Worm (Caenorhabditis elegans): ENCODE data around the gene fbxc-45.

DNA sequence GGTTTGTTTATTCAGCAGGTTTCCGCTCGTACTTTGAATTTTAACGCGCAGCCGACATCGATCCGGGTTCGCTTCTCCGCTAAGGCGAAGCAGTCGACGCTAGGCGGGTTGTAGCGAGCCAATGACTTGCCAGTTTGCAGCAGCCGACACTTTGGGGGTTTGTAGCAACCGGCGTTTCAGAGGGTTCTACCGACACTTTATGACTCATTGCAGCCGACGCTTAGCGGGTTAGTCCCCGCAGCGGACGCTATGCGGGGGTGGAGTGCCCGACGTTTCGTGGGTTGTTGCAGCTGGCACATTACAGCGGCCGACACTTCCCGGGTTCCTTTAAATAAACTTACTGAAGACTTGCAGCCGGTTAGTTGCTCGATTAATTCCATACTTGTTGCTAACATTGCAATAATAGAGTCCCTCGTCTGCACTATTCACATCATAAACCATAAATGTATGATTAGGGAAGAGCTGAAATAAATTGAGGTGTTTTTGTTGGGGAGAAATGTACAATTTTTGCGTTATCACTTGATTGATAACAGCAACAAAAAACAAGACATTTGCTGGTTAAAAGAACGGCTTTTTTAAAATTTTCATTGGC lies 47.5 kb upstream of the fbxc-45 start, which contains the start of gene Y54G2A.57:
- TF ChIP-seq elt-2 (tag; optimal IDR thresholded peaks at IDR 0.05) (no peak), nhr-237 (tag; optimal IDR thresholded peaks at IDR 0.05) (no peak), nfya-1 (tag; optimal IDR thresholded peaks at IDR 0.05; ENCODE audit: insufficient read depth) (no peak), nhr-28 (tag; optimal IDR thresholded peaks at IDR 0.05) (no peak), elt-3 (tag; optimal IDR thresholded peaks at IDR 0.05) (no peak), hmg-11 (tag; optimal IDR thresholded peaks at IDR 0.05) (no peak), egl-5 (tag; optimal IDR thresholded peaks at IDR 0.05) (no peak), ceh-9 (tag; optimal IDR thresholded peaks at IDR 0.05) (no peak), nhr-67 (tag; optimal IDR thresholded peaks at IDR 0.05) (no peak), unc-39 (tag; optimal IDR thresholded peaks at IDR 0.05) (no peak)
